Fruit fly (Drosophila melanogaster) whole organism, embryonic: ENCODE measurements around the gene sick.
A peak's percentile ranks its signal among the peaks of the same experiment; 100 is the strongest.

Experiments used
- Awh ChIP-seq: fragments of 200-800 bp; sonication (Bioruptor generic); IDR thresholded peaks from 2 replicates; pipeline ENCODE4, ENCODE4 v1.3.6; 2022; ENCODE audit warnings: missing biosample characterization, missing genetic modification characterization
- B-H2 ChIP-seq: fragments of 200-800 bp; sonication (Bioruptor generic); optimal IDR thresholded peaks from 2 replicates; lab custom pipeline; 2018; ENCODE audit warnings: missing biosample characterization, mild to moderate bottlenecking, missing genetic modification characterization
- Blimp-1 ChIP-seq: fragments of 200-800 bp; sonication (Bioruptor generic); optimal IDR thresholded peaks from 3 replicates; lab custom pipeline; 2018; ENCODE audit warnings: missing biosample characterization, missing genetic modification characterization, mild to moderate bottlenecking, moderate library complexity, missing genetic modification reagents
- CG12155 ChIP-seq: fragments of 200-800 bp; sonication (Bioruptor generic); optimal IDR thresholded peaks from 3 replicates; lab custom pipeline; 2016; ENCODE audit warnings: missing biosample characterization, missing genetic modification characterization
- CG12769 ChIP-seq: fragments of 200-800 bp; sonication (Bioruptor generic); optimal IDR thresholded peaks from 2 replicates; lab custom pipeline; 2019; ENCODE audit warnings: missing biosample characterization, mild to moderate bottlenecking, missing genetic modification characterization, moderate library complexity
- CG13123 ChIP-seq: fragments of 200-800 bp; sonication (Bioruptor generic); optimal IDR thresholded peaks from 2 replicates; lab custom pipeline; 2016; ENCODE audit warnings: missing biosample characterization, missing genetic modification characterization
- CG14441 ChIP-seq: fragments of 200-800 bp; sonication (Bioruptor generic); IDR thresholded peaks from 2 replicates; pipeline ENCODE4 v1.3.6; 2022; ENCODE audit warnings: missing biosample characterization, missing genetic modification characterization
- CG2116 ChIP-seq: fragments of 200-800 bp; sonication (Bioruptor generic); optimal IDR thresholded peaks from 3 replicates; lab custom pipeline; 2018; ENCODE audit warnings: missing biosample characterization, mild to moderate bottlenecking, missing genetic modification characterization
- CG2678 ChIP-seq: fragments of 200-800 bp; sonication (Bioruptor generic); optimal IDR thresholded peaks from 3 replicates; lab custom pipeline; 2019; ENCODE audit warnings: missing biosample characterization, mild to moderate bottlenecking, missing genetic modification characterization, moderate library complexity
- CG31224 ChIP-seq: fragments of 200-800 bp; sonication (Bioruptor generic); IDR thresholded peaks from 2 replicates; pipeline ENCODE4 v1.3.6; 2022; ENCODE audit warnings: missing biosample characterization, missing genetic modification characterization
- CG33557 ChIP-seq: fragments of 200-800 bp; sonication (Bioruptor generic); optimal IDR thresholded peaks from 2 replicates; lab custom pipeline; 2019; ENCODE audit warnings: missing biosample characterization, mild to moderate bottlenecking, missing genetic modification characterization, moderate library complexity
- CG34224 ChIP-seq: fragments of 200-800 bp; sonication (Bioruptor generic); IDR thresholded peaks from 3 replicates; pipeline ENCODE4 v1.3.6; 2022; ENCODE audit warnings: missing biosample characterization, missing genetic modification characterization; ENCODE audit not compliant: partially characterized antibody
- CG34376 ChIP-seq: fragments of 200-800 bp; sonication (Bioruptor generic); optimal IDR thresholded peaks from 2 replicates; lab custom pipeline; 2018; ENCODE audit warnings: missing biosample characterization, mild to moderate bottlenecking, missing genetic modification characterization
- CG4404 ChIP-seq: fragments of 200-800 bp; sonication (Bioruptor generic); IDR thresholded peaks from 2 replicates; pipeline ENCODE4 v1.3.6; 2022; ENCODE audit warnings: missing biosample characterization, missing genetic modification characterization
- CG4617 ChIP-seq: fragments of 200-800 bp; sonication (Bioruptor generic); optimal IDR thresholded peaks from 3 replicates; lab custom pipeline; 2016; ENCODE audit warnings: missing biosample characterization, missing genetic modification characterization, borderline replicate concordance
- CG5953 ChIP-seq: fragments of 200-800 bp; sonication (Bioruptor generic); IDR thresholded peaks from 2 replicates; pipeline ENCODE4 v1.3.6; 2022; ENCODE audit warnings: missing biosample characterization, missing genetic modification characterization
- CG6254 ChIP-seq: fragments of 200-800 bp; sonication (Bioruptor generic); optimal IDR thresholded peaks from 3 replicates; lab custom pipeline; 2017; ENCODE audit warnings: mild to moderate bottlenecking, missing biosample characterization, missing genetic modification reagents, missing genetic modification characterization
- CG6654 ChIP-seq: fragments of 200-800 bp; sonication (Bioruptor generic); optimal IDR thresholded peaks from 2 replicates; lab custom pipeline; 2017; ENCODE audit warnings: missing biosample characterization, mild to moderate bottlenecking, missing genetic modification characterization
- CG6689 ChIP-seq: fragments of 200-800 bp; sonication (Bioruptor generic); IDR thresholded peaks from 2 replicates; pipeline ENCODE4 v1.3.6; 2022; ENCODE audit warnings: missing biosample characterization, missing genetic modification characterization
- CG7357 ChIP-seq: fragments of 200-800 bp; sonication (Bioruptor generic); IDR thresholded peaks from 3 replicates; pipeline ENCODE4 v1.3.6; 2022; ENCODE audit warnings: missing biosample characterization, missing genetic modification characterization
- CG8359 ChIP-seq: fragments of 200-800 bp; sonication (Bioruptor generic); optimal IDR thresholded peaks from 2 replicates; lab custom pipeline; 2017; ENCODE audit warnings: missing biosample characterization, mild to moderate bottlenecking, missing genetic modification characterization, borderline replicate concordance
- CG9609 ChIP-seq: fragments of 200-800 bp; sonication (Bioruptor generic); optimal IDR thresholded peaks from 3 replicates; lab custom pipeline; 2016; ENCODE audit warnings: missing biosample characterization, missing genetic modification characterization
- Dfd ChIP-seq, 2 experiments: fragments of >200 bp; optimal IDR thresholded peaks; 2 replicates each; lab custom pipeline; 2017; ENCODE audit warnings: missing biosample characterization in 2 of 2, missing genetic modification characterization in 2 of 2
- Dll ChIP-seq: fragments of 200-800 bp; sonication (Bioruptor generic); IDR thresholded peaks from 4 replicates; pipeline ENCODE4 v1.3.6; 2022; ENCODE audit warnings: missing biosample characterization, missing genetic modification characterization; ENCODE audit not compliant: partially characterized antibody
- Jarid2 ChIP-seq: fragments of 200-800 bp; sonication (Bioruptor generic); optimal IDR thresholded peaks from 3 replicates; lab custom pipeline; 2017; ENCODE audit warnings: mild to moderate bottlenecking, missing biosample characterization, missing genetic modification reagents, missing genetic modification characterization
- Sox102F ChIP-seq: fragments of 200-800 bp; sonication (Bioruptor generic); optimal IDR thresholded peaks from 2 replicates; lab custom pipeline; 2018; ENCODE audit warnings: missing biosample characterization, mild to moderate bottlenecking, missing genetic modification characterization, moderate library complexity
- bsh ChIP-seq, 2 experiments: fragments of 200-800 bp; sonication (Bioruptor generic); optimal IDR thresholded peaks; 2 replicates each; lab custom pipeline; 2017 to 2018; ENCODE audit warnings: mild to moderate bottlenecking in 2 of 2, missing biosample characterization in 2 of 2, missing genetic modification characterization in 2 of 2, moderate library complexity in 1 of 2
- ci ChIP-seq: fragments of 200-800 bp; sonication (Bioruptor generic); IDR thresholded peaks from 3 replicates; pipeline ENCODE4 v1.3.6; 2022; ENCODE audit warnings: missing biosample characterization, missing genetic modification characterization
- dati ChIP-seq: fragments of 200-800 bp; sonication (Bioruptor generic); IDR thresholded peaks from 2 replicates; pipeline ENCODE4 v1.3.6; 2022; ENCODE audit warnings: missing biosample characterization, missing genetic modification characterization
- eve ChIP-seq, 2 experiments: fragments of >200 bp; optimal IDR thresholded peaks; 2 replicates each; lab custom pipeline; 2017; ENCODE audit warnings: missing biosample characterization in 2 of 2, missing genetic modification characterization in 2 of 2
- gro ChIP-seq: fragments of 200-800 bp; sonication (Bioruptor generic); optimal IDR thresholded peaks from 2 replicates; lab custom pipeline; 2016; ENCODE audit warnings: missing biosample characterization, missing genetic modification characterization
- ken ChIP-seq: fragments of 200-800 bp; sonication (Bioruptor generic); IDR thresholded peaks from 3 replicates; pipeline ENCODE4 v1.3.6; 2022; ENCODE audit warnings: missing biosample characterization, missing genetic modification characterization
- lab ChIP-seq: fragments of 200-800 bp; sonication (Bioruptor generic); optimal IDR thresholded peaks from 3 replicates; lab custom pipeline; 2017; ENCODE audit warnings: missing biosample characterization, missing genetic modification characterization, mild to moderate bottlenecking, moderate library complexity, missing genetic modification reagents
- lilli ChIP-seq: fragments of 200-800 bp; sonication (Bioruptor generic); optimal IDR thresholded peaks from 3 replicates; lab custom pipeline; 2016; ENCODE audit warnings: missing biosample characterization, missing genetic modification characterization
- lmd ChIP-seq: fragments of 200-800 bp; sonication (Bioruptor generic); IDR thresholded peaks from 2 replicates; pipeline ENCODE4 v1.3.6; 2022; ENCODE audit warnings: missing biosample characterization, missing genetic modification characterization
- luna ChIP-seq: fragments of 200-800 bp; sonication (Bioruptor generic); optimal IDR thresholded peaks from 2 replicates; lab custom pipeline; 2016; ENCODE audit warnings: missing biosample characterization, missing genetic modification characterization
- otp ChIP-seq: fragments of 200-800 bp; sonication (Bioruptor generic); IDR thresholded peaks from 3 replicates; pipeline ENCODE4, ENCODE4 v1.3.6; 2022; ENCODE audit warnings: missing biosample characterization, missing genetic modification characterization
- prd ChIP-seq, 3 experiments: fragments of >200 bp in 2 of 3; fragments of 200-800 bp in 1 of 3; sonication (Bioruptor generic) in 1 of 3; optimal IDR thresholded peaks in 2 of 3; IDR thresholded peaks in 1 of 3; 2 replicates in 2 of 3; 3 replicates in 1 of 3; pipeline versions ENCODE4 v1.3.6 to Lab custom; 2017 to 2022; ENCODE audit warnings: missing biosample characterization in 1 of 3, missing genetic modification characterization in 1 of 3
- sens ChIP-seq: fragments of 200-800 bp; sonication (Bioruptor generic); peaks from one replicate; lab custom pipeline; 2016; ENCODE audit warnings: missing biosample characterization, missing genetic modification characterization
- slou ChIP-seq: fragments of 200-800 bp; sonication (Bioruptor generic); optimal IDR thresholded peaks from 3 replicates; lab custom pipeline; 2016; ENCODE audit warnings: missing biosample characterization, missing genetic modification characterization
- tll ChIP-seq, 2 experiments: fragments of 200-800 bp in 1 of 2; fragments of >200 bp in 1 of 2; sonication (Bioruptor generic) in 1 of 2; optimal IDR thresholded peaks; 2 replicates each; lab custom pipeline; 2017 to 2019; ENCODE audit warnings: missing biosample characterization in 2 of 2, missing genetic modification characterization in 2 of 2, mild to moderate bottlenecking in 1 of 2, moderate library complexity in 1 of 2
- toy ChIP-seq: fragments of 200-800 bp; sonication (Bioruptor generic); IDR thresholded peaks from 2 replicates; pipeline ENCODE4 v1.3.6; 2022; ENCODE audit warnings: missing biosample characterization, missing genetic modification characterization
- twi ChIP-seq: fragments of 200-800 bp; optimal IDR thresholded peaks from 2 replicates; lab custom pipeline; 2019; ENCODE audit warnings: missing biosample characterization, mild to moderate bottlenecking, missing genetic modification characterization, moderate library complexity
- vvl ChIP-seq: fragments of 200-800 bp; sonication (Bioruptor generic); IDR thresholded peaks from 2 replicates; pipeline ENCODE4 v1.3.6; 2022; ENCODE audit warnings: missing biosample characterization, missing genetic modification characterization

Gene sick

dm6 chr2L:19944309-19945172 lies 148.4 kb downstream of the sick start:
- no peak for TF ChIP-seq CG33557 (GFP tag; lab: Kevin White, UChicago)
- TF ChIP-seq CG6689 (GFP tag; lab: Robert Waterston, UW), result no peak
- no peak for TF ChIP-seq bsh (GFP tag; optimal IDR thresholded peaks at IDR 0.05; lab: Kevin White, UChicago)
- TF ChIP-seq CG2116 (GFP tag; lab: Kevin White, UChicago), result no peak
- TF ChIP-seq Jarid2, result no peak
- TF ChIP-seq gro (GFP tag; lab: Kevin White, UChicago), result no peak
- peak in 1 of 2 experiments; percentile 25 for TF ChIP-seq eve (GFP tag; optimal IDR thresholded peaks at IDR 0.05; lab: Kevin White, UChicago)
- 0 out of 4 replicates have a peak, but pooled peaks have one; percentile 35 for TF ChIP-seq Dll (GFP tag; lab: Robert Waterston, UW)
- no peak for TF ChIP-seq CG34376 (GFP tag; lab: Kevin White, UChicago)
- TF ChIP-seq ken (GFP tag; lab: Robert Waterston, UW), result 0 out of 3 replicates have a peak, but pooled peaks have one; percentile 15
- 0 out of 2 replicates have a peak, but pooled peaks have one; percentile 5 for TF ChIP-seq CG5953 (GFP tag; lab: Robert Waterston, UW)
- TF ChIP-seq ci (GFP tag; lab: Robert Waterston, UW), result 0 out of 3 replicates have a peak, but pooled peaks have one; percentile 12
- TF ChIP-seq sens, result peak; percentile 29
- peak; percentile 9 for TF ChIP-seq CG12769
- TF ChIP-seq CG13123 (GFP tag; lab: Kevin White, UChicago), result no peak
- no peak for TF ChIP-seq tll (GFP tag; optimal IDR thresholded peaks at IDR 0.05; lab: Kevin White, UChicago)
- TF ChIP-seq Blimp-1 (GFP tag; lab: Kevin White, UChicago), result peak; percentile 91
- no peak for TF ChIP-seq Dfd (GFP tag; optimal IDR thresholded peaks at IDR 0.05; lab: Kevin White, UChicago)
- TF ChIP-seq lilli (GFP tag; lab: Kevin White, UChicago), result no peak
- peak; percentile 69; the same call in 2 of the 3 replicates for TF ChIP-seq otp
- TF ChIP-seq CG2678, result no peak
- peak; percentile 91 for TF ChIP-seq twi (tag; lab: Kevin White, UChicago)
- no peak for TF ChIP-seq CG6254 (GFP tag; lab: Kevin White, UChicago)
- no peak for TF ChIP-seq CG4617 (GFP tag; lab: Kevin White, UChicago)
- TF ChIP-seq CG31224 (GFP tag; lab: Robert Waterston, UW), result no peak
- TF ChIP-seq CG14441, result no peak
- no peak for TF ChIP-seq slou (GFP tag; lab: Kevin White, UChicago)
- no peak for TF ChIP-seq CG34224 (GFP tag; lab: Robert Waterston, UW)
- TF ChIP-seq Sox102F (GFP tag; lab: Kevin White, UChicago), result no peak
- no peak for TF ChIP-seq CG12155
- TF ChIP-seq Awh (GFP tag; lab: Robert Waterston, UW), result peak; percentile 78
- no peak for TF ChIP-seq B-H2 (GFP tag; lab: Kevin White, UChicago)
- TF ChIP-seq toy, result no peak
- TF ChIP-seq lmd (GFP tag; lab: Robert Waterston, UW), result no peak
- TF ChIP-seq vvl (GFP tag; lab: Robert Waterston, UW), result 0 out of 2 replicates have a peak, but pooled peaks have one; percentile 29

- TF ChIP-seq prd (optimal IDR thresholded peaks at IDR 0.05; lab: Kevin White, UChicago) (no peak), prd (GFP tag; IDR thresholded peaks at IDR 0.05; lab: Robert Waterston, UW) (no peak), dati (GFP tag; lab: Robert Waterston, UW) (no peak), luna (GFP tag; lab: Kevin White, UChicago) (no peak), vvl (GFP tag; lab: Robert Waterston, UW) (peak; percentile 53; the same call in 1 of the 2 replicates), sens (peak; percentile 1), CG6654 (GFP tag; lab: Kevin White, UChicago) (peak; percentile 84), CG7357 (no peak), Blimp-1 (GFP tag; lab: Kevin White, UChicago) (peak; percentile 56), CG9609 (GFP tag; lab: Kevin White, UChicago) (no peak), CG8359 (GFP tag; lab: Kevin White, UChicago) (peak; percentile 89), lab (peak; percentile 66), CG4404 (GFP tag; lab: Robert Waterston, UW) (no peak)
Observed at dm6 chr2L:19947992-19948524, 151.9 kb downstream of the sick start.
